Worm (Caenorhabditis elegans) whole organism, mixed stage, embryonic: Measurements from ENCODE around the gene D1086.11.
A peak's percentile ranks its signal among the peaks of the same experiment; 100 is the strongest.

Experiments used
- bed-3 ChIP-seq: fragments of 200-800 bp; sonication (Bioruptor generic); optimal IDR thresholded peaks from 3 replicates; lab custom pipeline; 2018; ENCODE audit warnings: mild to moderate bottlenecking, missing genetic modification characterization, moderate library complexity, missing compliant biosample characterization
- blmp-1 ChIP-seq: fragments of 150-350 bp; optimal IDR thresholded peaks from 2 replicates; lab custom pipeline; 2014; ENCODE audit warnings: missing biosample characterization, missing genetic modification characterization
- ceh-39 ChIP-seq: fragments of 150-350 bp; optimal IDR thresholded peaks from 2 replicates; lab custom pipeline; 2014; ENCODE audit warnings: missing biosample characterization, missing genetic modification characterization
- ceh-83 ChIP-seq: fragments of 200-800 bp; sonication (Bioruptor generic); optimal IDR thresholded peaks from 2 replicates; lab custom pipeline; 2018; ENCODE audit warnings: mild to moderate bottlenecking, missing genetic modification characterization, missing compliant biosample characterization
- ces-1 ChIP-seq: fragments of 150-350 bp; optimal IDR thresholded peaks from 2 replicates; lab custom pipeline; 2014; ENCODE audit warnings: missing biosample characterization, missing genetic modification reagents, missing genetic modification characterization
- cnd-1 ChIP-seq: fragments of 200-800 bp; sonication (Bioruptor generic); optimal IDR thresholded peaks from 2 replicates; lab custom pipeline; 2018; ENCODE audit warnings: mild to moderate bottlenecking, missing genetic modification characterization, missing compliant biosample characterization
- elt-1 ChIP-seq: sonication (generic microtip); optimal IDR thresholded peaks from 2 replicates; lab custom pipeline; 2017; ENCODE audit warnings: missing genetic modification characterization, mild to moderate bottlenecking, missing compliant biosample characterization, antibody characterized with exemption, moderate library complexity, borderline replicate concordance; ENCODE audit not compliant: insufficient read depth
- elt-3 ChIP-seq: fragments of 150-350 bp; optimal IDR thresholded peaks from 2 replicates; lab custom pipeline; 2014; ENCODE audit warnings: missing biosample characterization, missing genetic modification characterization
- flh-1 ChIP-seq: fragments of 200-800 bp; sonication (Bioruptor generic); optimal IDR thresholded peaks from 2 replicates; lab custom pipeline; 2018; ENCODE audit warnings: mild to moderate bottlenecking, missing genetic modification characterization, moderate library complexity, missing compliant biosample characterization
- ham-2 ChIP-seq: fragments of 200-800 bp; sonication (Bioruptor generic); optimal IDR thresholded peaks from 2 replicates; lab custom pipeline; 2018; ENCODE audit warnings: mild to moderate bottlenecking, missing genetic modification characterization, missing compliant biosample characterization
- hlh-1 ChIP-seq: fragments of 150-350 bp; optimal IDR thresholded peaks from 2 replicates; lab custom pipeline; 2014; ENCODE audit warnings: missing biosample characterization, missing genetic modification reagents, missing genetic modification characterization
- lin-13 ChIP-seq: fragments of 150-350 bp; optimal IDR thresholded peaks from 2 replicates; lab custom pipeline; 2014; ENCODE audit warnings: missing biosample characterization, missing genetic modification characterization
- lin-32 ChIP-seq: fragments of 200-800 bp; sonication (Bioruptor generic); optimal IDR thresholded peaks from 2 replicates; lab custom pipeline; 2018; ENCODE audit warnings: mild to moderate bottlenecking, missing genetic modification characterization, missing compliant biosample characterization
- lsy-2 ChIP-seq: fragments of 150-350 bp; optimal IDR thresholded peaks from 2 replicates; lab custom pipeline; 2014; ENCODE audit warnings: missing biosample characterization, missing genetic modification characterization
- mep-1 ChIP-seq: fragments of 150-350 bp; optimal IDR thresholded peaks from 2 replicates; lab custom pipeline; 2017; ENCODE audit warnings: missing biosample characterization, missing genetic modification reagents, missing genetic modification characterization, inconsistent platforms
- mls-2 ChIP-seq: sonication (generic microtip); optimal IDR thresholded peaks from 2 replicates; lab custom pipeline; 2016; ENCODE audit warnings: mild to moderate bottlenecking, missing genetic modification characterization, moderate library complexity, missing compliant biosample characterization
- nhr-2 ChIP-seq: fragments of 150-350 bp; optimal IDR thresholded peaks from 2 replicates; lab custom pipeline; 2014; ENCODE audit warnings: missing biosample characterization, missing genetic modification characterization
- nhr-237 ChIP-seq: fragments of 150-350 bp; optimal IDR thresholded peaks from 2 replicates; lab custom pipeline; 2014; ENCODE audit warnings: missing biosample characterization, missing genetic modification characterization
- nhr-28 ChIP-seq: fragments of 150-350 bp; optimal IDR thresholded peaks from 2 replicates; lab custom pipeline; 2014; ENCODE audit warnings: missing biosample characterization, missing genetic modification characterization
- pha-4 ChIP-seq: fragments of 150-350 bp; optimal IDR thresholded peaks from 2 replicates; lab custom pipeline; 2018; ENCODE audit warnings: missing biosample characterization, missing genetic modification reagents, missing genetic modification characterization
- snpc-4 ChIP-seq: fragments of 150-350 bp; optimal IDR thresholded peaks from 2 replicates; lab custom pipeline; 2014; ENCODE audit warnings: missing biosample characterization, missing genetic modification characterization
- sptf-1 ChIP-seq: sonication (generic microtip); optimal IDR thresholded peaks from 2 replicates; lab custom pipeline; 2017; ENCODE audit warnings: mild to moderate bottlenecking, missing genetic modification characterization, moderate library complexity, missing compliant biosample characterization
- tbx-8 ChIP-seq: fragments of 200-800 bp; sonication (Bioruptor generic); optimal IDR thresholded peaks from 2 replicates; lab custom pipeline; 2018; ENCODE audit warnings: mild to moderate bottlenecking, missing genetic modification characterization, moderate library complexity, missing compliant biosample characterization
- unc-120 ChIP-seq: sonication (generic microtip); optimal IDR thresholded peaks from 2 replicates; lab custom pipeline; 2017; ENCODE audit warnings: missing genetic modification characterization, missing compliant biosample characterization; ENCODE audit not compliant: poor library complexity, severe bottlenecking
- unc-39 ChIP-seq: fragments of 150-350 bp; optimal IDR thresholded peaks from 2 replicates; lab custom pipeline; 2014; ENCODE audit warnings: missing biosample characterization, missing genetic modification characterization
- unc-62 ChIP-seq: fragments of 150-350 bp; optimal IDR thresholded peaks from 2 replicates; lab custom pipeline; 2014; ENCODE audit warnings: missing biosample characterization, missing genetic modification reagents, missing genetic modification characterization
- zip-8 ChIP-seq: fragments of 150-350 bp; optimal IDR thresholded peaks from 2 replicates; lab custom pipeline; 2014; ENCODE audit warnings: missing biosample characterization, missing genetic modification characterization
- ztf-11 ChIP-seq: fragments of 150-350 bp; optimal IDR thresholded peaks from 2 replicates; lab custom pipeline; 2014; ENCODE audit warnings: missing biosample characterization, missing genetic modification characterization

Gene D1086.11

DNA sequence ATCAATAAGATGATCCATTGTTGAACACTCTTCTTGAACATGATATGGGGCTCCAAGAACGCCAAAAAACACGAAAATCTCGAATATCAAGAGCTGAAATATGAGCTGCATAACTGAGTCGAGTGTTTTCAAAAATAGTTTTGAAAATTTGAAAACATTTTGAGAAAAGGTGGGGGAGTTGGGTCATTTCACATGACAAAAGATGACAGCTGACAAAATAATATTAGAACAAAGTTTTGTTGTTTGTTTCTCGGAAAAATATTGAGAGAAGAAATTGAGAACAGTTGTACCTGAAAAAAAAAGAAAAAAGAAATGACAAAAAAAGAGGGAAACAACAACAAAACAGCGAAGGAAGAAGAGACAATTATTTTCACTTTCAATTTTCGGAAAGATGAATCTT is 24.3 kb downstream of the D1086.11 start, which contains the start of the genes D1086.2 and D1086.1:
TSS of gene D1086.2 (minus strand) at position 150 of the 400 bp plus-strand sequence.
TSS of gene D1086.1 (plus strand) at position 340 of the 400 bp plus-strand sequence.
- TF ChIP-seq ham-2 (GFP tag; lab: Kevin White, UChicago) (no peak), bed-3 (GFP tag; lab: Kevin White, UChicago) (no peak), blmp-1 (tag; lab: Kevin White, UChicago) (no peak), elt-3 (tag; lab: Kevin White, UChicago) (no peak), ceh-83 (GFP tag; lab: Kevin White, UChicago) (no peak), zip-8 (no peak), ceh-39 (tag; lab: Kevin White, UChicago) (no peak), lsy-2 (tag; lab: Kevin White, UChicago) (no peak), mep-1 (tag; lab: Kevin White, UChicago) (no peak)

DNA sequence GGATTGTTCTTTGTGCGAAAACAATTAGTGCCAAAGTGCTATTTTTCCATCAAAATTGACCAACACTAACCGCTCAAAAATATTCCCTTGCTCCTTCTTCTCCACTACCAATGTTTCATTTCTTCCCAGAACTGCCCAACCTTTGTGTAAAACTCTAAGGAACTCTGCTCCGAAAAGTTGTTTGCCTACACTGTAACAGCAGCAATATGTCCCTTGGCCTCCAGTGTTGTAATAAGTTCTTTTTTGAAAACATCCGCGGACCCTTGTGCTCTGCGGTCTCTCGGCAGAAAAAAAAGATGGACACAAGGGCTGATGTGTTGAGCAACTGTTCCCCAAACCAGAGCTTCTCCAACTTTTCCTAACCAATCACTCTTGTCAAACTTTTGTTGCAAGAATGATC is 26.6 kb downstream of the D1086.11 start, which contains the start of gene D1086.12:
TSS of gene D1086.12 (plus strand) at position 301 of the 400 bp plus-strand sequence.
- TF ChIP-seq hlh-1 (tag; lab: Kevin White, UChicago) (peak; percentile 90), ces-1 (GFP tag; lab: Kevin White, UChicago) (no peak)

- no peak for TF ChIP-seq flh-1 (GFP tag; lab: Kevin White, UChicago)
- no peak for TF ChIP-seq elt-3 (tag; lab: Kevin White, UChicago)
- no peak for TF ChIP-seq snpc-4 (tag; lab: Kevin White, UChicago)
Observed at ce11 chrV:14103970-14104369, 29.7 kb downstream of the D1086.11 start, which contains the start of gene D1086.9. Gene D1086.9, plus strand, starts transcription at chrV:14104270.

- TF ChIP-seq unc-62 (GFP tag; lab: Kevin White, UChicago): no peak
- TF ChIP-seq mep-1 (tag; lab: Kevin White, UChicago): no peak
- no peak for TF ChIP-seq ham-2 (GFP tag; lab: Kevin White, UChicago)
- no peak for TF ChIP-seq cnd-1
- TF ChIP-seq snpc-4 (tag; lab: Kevin White, UChicago): no peak
- no peak for TF ChIP-seq nhr-237 (tag; lab: Kevin White, UChicago)
- no peak for TF ChIP-seq pha-4
- TF ChIP-seq bed-3 (GFP tag; lab: Kevin White, UChicago): no peak
- TF ChIP-seq unc-120 (tag; lab: Kevin White, UChicago): no peak
- no peak for TF ChIP-seq blmp-1 (tag; lab: Kevin White, UChicago)
- no peak for TF ChIP-seq ceh-83 (GFP tag; lab: Kevin White, UChicago)
- no peak for TF ChIP-seq lin-13 (tag; lab: Kevin White, UChicago)
- no peak for TF ChIP-seq sptf-1 (tag; lab: Kevin White, UChicago)
- no peak for TF ChIP-seq ces-1 (GFP tag; lab: Kevin White, UChicago)
Observed at ce11 chrV:14107511-14107910, 33.3 kb downstream of the D1086.11 start, which contains the start of gene H39E23.3. Gene H39E23.3, plus strand, starts transcription at chrV:14107811.

DNA sequence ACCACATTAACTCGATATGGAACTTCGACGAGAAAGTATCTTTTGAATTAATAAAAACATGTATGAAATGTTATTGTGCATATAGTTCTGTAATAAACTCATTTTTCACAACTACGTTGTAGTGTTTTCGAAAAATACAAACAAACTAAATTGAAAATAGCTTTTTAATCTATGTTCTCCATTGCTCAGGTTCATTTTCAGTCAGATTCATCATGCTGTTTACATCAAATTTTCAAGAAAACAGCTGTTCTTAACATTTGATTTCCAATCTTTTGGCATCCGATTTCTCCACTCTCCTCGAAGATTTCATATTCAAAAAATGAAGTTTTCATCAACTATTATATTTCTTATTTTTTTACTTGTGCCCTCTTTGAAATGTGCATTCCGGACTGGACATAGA is 35.8 kb downstream of the D1086.11 start, which contains the start of gene H39E23.2:
TSS of gene H39E23.2 (plus strand) at position 301 of the 400 bp plus-strand sequence.
- TF ChIP-seq pha-4 (no peak), ztf-11 (no peak), bed-3 (GFP tag; lab: Kevin White, UChicago) (no peak), mep-1 (tag; lab: Kevin White, UChicago) (no peak), elt-1 (no peak), nhr-237 (tag; lab: Kevin White, UChicago) (no peak), elt-3 (tag; lab: Kevin White, UChicago) (no peak), unc-39 (tag; lab: Kevin White, UChicago) (no peak), hlh-1 (tag; lab: Kevin White, UChicago) (no peak), nhr-2 (tag; lab: Kevin White, UChicago) (no peak), blmp-1 (tag; lab: Kevin White, UChicago) (no peak), mls-2 (tag; lab: Kevin White, UChicago) (no peak)

ce11 chrV:14120674-14121073 is 46.4 kb downstream of the D1086.11 start:
- no peak for TF ChIP-seq tbx-8
- no peak for TF ChIP-seq ces-1 (GFP tag; lab: Kevin White, UChicago)
- TF ChIP-seq lin-32: no peak
- TF ChIP-seq ceh-39 (tag; lab: Kevin White, UChicago): no peak
- TF ChIP-seq unc-62 (GFP tag; lab: Kevin White, UChicago): no peak
- TF ChIP-seq zip-8: no peak
- no peak for TF ChIP-seq nhr-2 (tag; lab: Kevin White, UChicago)
- TF ChIP-seq ceh-83 (GFP tag; lab: Kevin White, UChicago): no peak
- no peak for TF ChIP-seq nhr-28 (tag; lab: Kevin White, UChicago)
